Worm (Caenorhabditis elegans): ENCODE data around the gene K02E2.11.

K02E2.11 gene

ce11 chrV:20423428-20423827 lies 40.3 kb downstream of the K02E2.11 start (continued):
- TF ChIP-seq dve-1 (tag; optimal IDR thresholded peaks at IDR 0.05; ENCODE audit: insufficient read depth): peak; percentile 36
- TF ChIP-seq unc-130 (GFP tag; optimal IDR thresholded peaks at IDR 0.05): no peak
- TF ChIP-seq ztf-7 (tag; optimal IDR thresholded peaks at IDR 0.05): no peak
- no peak for TF ChIP-seq duxl-1 (tag; optimal IDR thresholded peaks at IDR 0.05; ENCODE audit: poor library complexity)
- no peak for TF ChIP-seq vab-7 (GFP tag; IDR thresholded peaks at IDR 0.05)
- TF ChIP-seq nhr-102 (tag; optimal IDR thresholded peaks at IDR 0.05): no peak

DNA sequence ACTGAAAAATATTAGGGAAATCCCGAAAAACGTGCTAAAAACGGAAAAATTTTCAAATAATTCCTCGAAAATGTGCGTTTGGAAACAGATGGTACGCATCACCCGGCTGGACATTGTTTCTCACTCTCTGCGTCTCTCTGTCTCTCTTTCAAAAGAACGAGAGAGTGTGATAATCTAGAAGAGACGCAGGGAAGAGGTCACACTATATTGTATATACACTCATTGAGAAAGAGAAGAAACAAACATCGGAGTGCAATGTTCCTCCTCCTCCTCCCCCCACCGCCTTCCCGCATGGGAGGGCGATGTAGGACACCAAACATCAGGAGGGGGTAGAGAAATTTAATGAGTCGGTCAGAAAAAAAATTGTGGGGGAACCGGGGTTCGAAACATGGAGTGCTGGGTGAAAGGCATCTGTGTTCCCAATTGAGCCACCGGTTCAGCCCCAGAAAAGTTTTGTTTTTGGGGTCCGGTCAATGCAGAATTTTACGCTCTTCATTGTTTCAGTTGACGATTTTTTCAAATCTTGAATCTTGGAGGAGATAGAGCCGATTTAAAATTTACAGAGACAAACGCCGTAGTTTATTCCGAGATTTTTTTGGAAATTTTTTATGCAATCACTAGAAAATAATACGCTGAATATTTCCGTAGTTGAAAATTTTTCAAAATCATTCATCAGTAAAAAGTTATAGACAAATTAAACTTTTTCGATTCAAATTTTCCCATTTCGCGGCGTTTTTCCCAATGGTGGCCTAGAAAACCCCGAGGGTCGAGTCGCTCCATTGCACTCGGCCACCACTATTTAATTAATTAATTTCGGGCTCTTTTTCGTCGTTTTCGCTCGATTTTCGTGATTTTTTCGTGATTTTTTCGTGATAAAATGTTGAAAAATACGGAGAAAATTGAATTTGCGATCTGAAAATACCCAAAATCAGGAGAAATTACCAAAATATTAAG lies 41.4 kb downstream of the K02E2.11 start:
- no peak for TF ChIP-seq lin-39 (tag; optimal IDR thresholded peaks at IDR 0.05)
- peak; percentile 77 for TF ChIP-seq dve-1 (tag; optimal IDR thresholded peaks at IDR 0.05; ENCODE audit: insufficient read depth)
- peak; percentile 49 for TF ChIP-seq nhr-6 (tag; optimal IDR thresholded peaks at IDR 0.05)
- peak; percentile 62 for TF ChIP-seq lin-38 (GFP tag; IDR thresholded peaks at IDR 0.05)
- 0 out of 2 replicates have a peak, but pooled peaks have one; percentile 25 for TF ChIP-seq egl-43 (GFP tag; IDR thresholded peaks at IDR 0.05)
- TF ChIP-seq mes-2 (tag; optimal IDR thresholded peaks at IDR 0.05; ENCODE audit: poor library complexity, severe bottlenecking): peak; percentile 95
- no peak for TF ChIP-seq mdt-29 (GFP tag; IDR thresholded peaks at IDR 0.05)
- TF ChIP-seq duxl-1 (tag; optimal IDR thresholded peaks at IDR 0.05; ENCODE audit: poor library complexity): peak; percentile 70
- no peak for TF ChIP-seq Y48G9A.11 (GFP tag; IDR thresholded peaks at IDR 0.05)
- TF ChIP-seq nhr-28 (tag; optimal IDR thresholded peaks at IDR 0.05): peak; percentile 60
- peak; percentile 53 for TF ChIP-seq mxl-3 (GFP tag; optimal IDR thresholded peaks at IDR 0.05)
- TF ChIP-seq pqm-1 (tag; optimal IDR thresholded peaks at IDR 0.05): peak; percentile 2
- TF ChIP-seq dpl-1 (GFP tag; optimal IDR thresholded peaks at IDR 0.05): peak; percentile 90
- peak; percentile 55 for TF ChIP-seq mep-1 (tag; optimal IDR thresholded peaks at IDR 0.05)
- TF ChIP-seq ctbp-1 (GFP tag; IDR thresholded peaks at IDR 0.05): no peak
- peak; percentile 67 for TF ChIP-seq dmd-6 (GFP tag; IDR thresholded peaks at IDR 0.05)
- peak; percentile 10 for TF ChIP-seq fkh-10 (GFP tag; optimal IDR thresholded peaks at IDR 0.05)
- TF ChIP-seq zag-1 (tag; optimal IDR thresholded peaks at IDR 0.05): no peak
- peak; percentile 58; the same call in 1 of the 2 replicates for TF ChIP-seq hmg-1.1 (GFP tag; IDR thresholded peaks at IDR 0.05)
- TF ChIP-seq daf-16 (GFP tag; optimal IDR thresholded peaks at IDR 0.05): no peak
- TF ChIP-seq daf-16 (tag; optimal IDR thresholded peaks at IDR 0.05): peak; percentile 86
- TF ChIP-seq nhr-237 (tag; optimal IDR thresholded peaks at IDR 0.05): no peak
- TF ChIP-seq mdl-1 (tag; optimal IDR thresholded peaks at IDR 0.05): peak; percentile 24 to 71
- TF ChIP-seq daf-19 (GFP tag; conservative IDR thresholded peaks at IDR 0.05): no peak
- TF ChIP-seq ceh-20 (GFP tag; IDR thresholded peaks at IDR 0.05): 0 out of 2 replicates have a peak, but pooled peaks have one; percentile 10
- no peak for TF ChIP-seq lin-13 (GFP tag; optimal IDR thresholded peaks at IDR 0.05)
- TF ChIP-seq hlh-11 (tag; optimal IDR thresholded peaks at IDR 0.05): peak; percentile 88
- peak in 1 of 2 experiments; percentile 56 for TF ChIP-seq hif-1 (tag; optimal IDR thresholded peaks at IDR 0.05)
- peak; percentile 71 for TF ChIP-seq hlh-30 (tag; optimal IDR thresholded peaks at IDR 0.05; ENCODE audit: insufficient read depth)
- peak; percentile 38 for TF ChIP-seq nhr-48 (tag; optimal IDR thresholded peaks at IDR 0.05)
- TF ChIP-seq rbr-2 (tag; optimal IDR thresholded peaks at IDR 0.05): peak; percentile 0
- no peak for TF ChIP-seq nhr-77 (tag; optimal IDR thresholded peaks at IDR 0.05)
- TF ChIP-seq spr-3 (GFP tag; optimal IDR thresholded peaks at IDR 0.05): peak; percentile 51
- no peak for TF ChIP-seq ceh-82 (tag; optimal IDR thresholded peaks at IDR 0.05)
- 0 out of 2 replicates have a peak, but pooled peaks have one; percentile 26 for TF ChIP-seq F26F4.8 (GFP tag; conservative IDR thresholded peaks at IDR 0.05)
- no peak for TF ChIP-seq madf-5 (GFP tag; IDR thresholded peaks at IDR 0.05)
- TF ChIP-seq T26A8.4 (GFP tag; IDR thresholded peaks at IDR 0.05): no peak
- 0 out of 2 replicates have a peak, but pooled peaks have one; percentile 24 for TF ChIP-seq dmd-8 (GFP tag; IDR thresholded peaks at IDR 0.05)
- TF ChIP-seq tra-1 (GFP tag; IDR thresholded peaks at IDR 0.05): no peak; the same call in 1 of the 2 replicates
- TF ChIP-seq nhr-41 (GFP tag; IDR thresholded peaks at IDR 0.05): 0 out of 2 replicates have a peak, but pooled peaks have one; percentile 44
- TF ChIP-seq F37D6.2 (tag; optimal IDR thresholded peaks at IDR 0.05): no peak
- TF ChIP-seq Y105C5A.15 (GFP tag; IDR thresholded peaks at IDR 0.05): no peak
